Worm (Caenorhabditis elegans) whole organism, L4/young adult: ENCODE measurements around the gene dhs-11.

Experiments used
- W03F9.2 ChIP-seq: fragments of 150-350 bp; optimal IDR thresholded peaks from 2 replicates; lab custom pipeline; 2014; ENCODE audit warnings: missing biosample characterization, missing genetic modification characterization
- dao-5 ChIP-seq: sonication (generic microtip); optimal IDR thresholded peaks from 2 replicates; lab custom pipeline; 2016; ENCODE audit warnings: missing genotype, missing genetic modification characterization, moderate library complexity, missing compliant biosample characterization
- him-1 ChIP-seq: sonication (generic microtip); optimal IDR thresholded peaks from 2 replicates; lab custom pipeline; 2016; ENCODE audit warnings: missing genotype, missing genetic modification reagents, missing genetic modification characterization, missing compliant biosample characterization

Gene dhs-11

DNA sequence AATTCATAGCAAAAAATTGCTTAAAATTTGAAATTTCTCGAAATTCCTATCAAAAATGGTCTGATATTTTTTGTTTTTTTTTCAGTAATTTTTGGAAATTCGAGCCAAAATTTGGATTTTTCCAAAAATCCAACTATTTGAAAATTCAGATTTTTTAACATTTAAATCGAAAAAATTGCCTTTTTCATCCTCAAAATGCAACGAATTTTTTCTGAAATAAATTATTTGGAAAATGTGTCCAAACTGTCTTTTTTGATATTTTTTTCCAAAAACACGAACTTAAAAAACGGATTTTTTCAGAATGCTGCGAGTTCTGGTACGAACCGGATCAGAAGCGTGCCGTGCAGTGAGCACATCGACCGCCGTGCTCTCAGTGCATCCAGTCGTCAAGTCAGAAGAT is 27.5 kb downstream of the dhs-11 start, which contains the start of gene mrpl-22:
Gene mrpl-22 (plus strand): TSS at position 301 of the 400 bp plus-strand sequence.
- no peak for TF ChIP-seq dao-5 (tag; lab: Kevin White, UChicago)
- TF ChIP-seq him-1 = no peak
- TF ChIP-seq W03F9.2 = no peak

ce11 chrIII:10612333-10612732 is 30.3 kb downstream of the dhs-11 start, which contains the start of gene Y39A1A.24:
TSS of gene Y39A1A.24 (plus strand) at chrIII:10612633.
- TF ChIP-seq W03F9.2 = no peak
- no peak for TF ChIP-seq dao-5 (tag; lab: Kevin White, UChicago)
- TF ChIP-seq him-1 = no peak

ce11 chrIII:10608161-10608560 is 34.5 kb downstream of the dhs-11 start:
- TF ChIP-seq dao-5 (tag; lab: Kevin White, UChicago) = no peak
- TF ChIP-seq W03F9.2 = no peak
- TF ChIP-seq him-1 = no peak

ce11 chrIII:10605049-10605448 is 37.6 kb downstream of the dhs-11 start, which contains the start of gene rabx-5:
TSS of gene rabx-5 (plus strand) at chrIII:10605349.
- TF ChIP-seq him-1 = no peak
- TF ChIP-seq dao-5 (tag; lab: Kevin White, UChicago) = no peak
- TF ChIP-seq W03F9.2 = no peak

ce11 chrIII:10604325-10604724 is 38.3 kb downstream of the dhs-11 start:
- TF ChIP-seq him-1 (no peak), dao-5 (tag; lab: Kevin White, UChicago) (no peak), W03F9.2 (no peak)

ce11 chrIII:10603248-10603647 is 39.4 kb downstream of the dhs-11 start, which contains the start of gene Y39A1A.2:
TSS of gene Y39A1A.2 (minus strand) at chrIII:10603566.
- TF ChIP-seq him-1 = no peak
- TF ChIP-seq W03F9.2 = no peak
- no peak for TF ChIP-seq dao-5 (tag; lab: Kevin White, UChicago)

ce11 chrIII:10600894-10601293 is 41.8 kb downstream of the dhs-11 start:
- TF ChIP-seq W03F9.2 = no peak

ce11 chrIII:10600138-10600626 is 42.5 kb downstream of the dhs-11 start, which contains the start of gene epg-6:
TSS of gene epg-6 (minus strand) at chrIII:10600188.
- peak; percentile 7 for TF ChIP-seq W03F9.2
- TF ChIP-seq dao-5 (tag; lab: Kevin White, UChicago) = no peak

ce11 chrIII:10599699-10600098 is 43.0 kb downstream of the dhs-11 start:
- no peak for TF ChIP-seq him-1
- TF ChIP-seq W03F9.2 = peak; percentile 87
- TF ChIP-seq dao-5 (tag; lab: Kevin White, UChicago) = no peak

- no peak for TF ChIP-seq dao-5 (tag; lab: Kevin White, UChicago)
- TF ChIP-seq him-1 = no peak
- TF ChIP-seq W03F9.2 = no peak
Measured at ce11 chrIII:10596387-10596786, 46.3 kb downstream of the dhs-11 start, which contains the start of gene Y39A1A.3. TSS of gene Y39A1A.3 (minus strand) at chrIII:10596487.

DNA sequence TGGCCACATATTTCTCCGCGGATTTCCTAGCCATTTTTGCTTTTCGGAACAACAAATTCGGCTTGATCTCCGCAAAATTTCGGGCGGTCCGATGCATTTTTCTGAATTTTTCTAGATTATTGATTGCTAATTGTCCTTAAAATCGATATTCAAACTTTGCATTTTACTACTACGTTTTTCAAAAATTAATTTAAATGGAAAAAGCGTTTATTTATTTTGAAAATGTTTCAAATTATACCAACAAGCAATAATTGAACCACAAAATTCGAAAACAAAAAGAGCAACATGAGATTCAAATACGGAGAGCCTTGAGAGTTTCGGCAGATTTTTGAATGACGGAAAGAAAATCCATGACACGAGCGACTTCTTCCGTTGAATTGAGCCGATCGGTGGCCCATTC is 47.6 kb downstream of the dhs-11 start, which contains the start of gene Y45F3A.9:
Gene Y45F3A.9 (minus strand): TSS at position 101 of the 400 bp plus-strand sequence.
- no peak for TF ChIP-seq him-1

DNA sequence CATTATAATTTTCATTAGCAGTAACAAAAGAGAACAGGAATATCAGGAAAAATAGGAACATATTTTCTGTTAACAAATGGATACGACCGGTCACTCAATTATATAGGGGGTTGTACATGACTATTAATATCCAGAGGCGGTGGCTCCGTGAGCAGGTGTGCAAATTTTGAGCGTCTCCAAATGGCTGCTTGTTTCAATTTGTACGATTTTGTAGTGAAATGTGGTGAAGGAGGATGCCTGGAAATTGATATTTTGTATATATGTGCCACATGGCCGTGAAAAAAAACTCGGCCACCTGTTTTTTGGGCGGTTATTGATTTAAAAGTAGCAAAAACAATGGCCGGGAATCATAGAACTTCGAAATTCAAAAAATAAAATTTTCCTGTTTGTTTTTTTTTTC is 49.9 kb downstream of the dhs-11 start, which contains the start of gene Y45F3A.8:
Gene Y45F3A.8 (minus strand): TSS at position 101 of the 400 bp plus-strand sequence.
- TF ChIP-seq him-1 (no peak), dao-5 (tag; lab: Kevin White, UChicago) (no peak), W03F9.2 (no peak)

DNA sequence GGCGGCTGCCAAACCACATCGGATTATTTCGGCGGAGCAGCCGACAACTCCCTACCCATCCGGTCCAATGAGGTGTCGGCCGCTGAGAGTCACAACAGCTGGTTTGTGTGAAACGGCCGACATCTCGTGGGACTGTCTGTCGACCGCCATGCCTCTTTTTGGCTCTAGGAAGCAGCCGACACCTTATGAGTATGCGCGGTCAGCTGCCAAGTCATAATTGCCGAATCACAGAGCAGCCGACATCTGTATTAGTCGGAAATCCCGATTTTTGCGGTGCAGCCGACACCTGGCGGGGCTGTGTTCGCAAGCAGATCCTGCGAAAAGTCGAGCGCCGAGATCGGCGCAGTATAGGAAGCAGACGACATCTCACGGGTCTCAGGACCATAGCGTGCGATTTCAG is 50.6 kb downstream of the dhs-11 start:
- TF ChIP-seq W03F9.2 (no peak), dao-5 (tag; lab: Kevin White, UChicago) (no peak), him-1 (no peak)
